Fruit fly (Drosophila melanogaster) whole organism, prepupa: ENCODE data around the gene CG33702.

Source experiments
- Blimp-1 ChIP-seq: fragments of 200-800 bp; sonication (Bioruptor generic); optimal IDR thresholded peaks from 3 replicates; lab custom pipeline; 2017; ENCODE audit warnings: missing biosample characterization, missing genetic modification characterization, mild to moderate bottlenecking, moderate library complexity, missing genetic modification reagents
- CG3919 ChIP-seq: fragments of 200-800 bp; sonication (Bioruptor generic); optimal IDR thresholded peaks from 3 replicates; lab custom pipeline; 2016; ENCODE audit warnings: missing biosample characterization, missing genetic modification characterization
- CG4318 ChIP-seq: fragments of 200-800 bp; sonication (Bioruptor generic); optimal IDR thresholded peaks from 3 replicates; lab custom pipeline; 2017; ENCODE audit warnings: missing biosample characterization, mild to moderate bottlenecking, missing genetic modification characterization
- CG6808 ChIP-seq: fragments of 200-800 bp; sonication (Bioruptor generic); optimal IDR thresholded peaks from 3 replicates; lab custom pipeline; 2017; ENCODE audit warnings: missing biosample characterization, missing genetic modification characterization, mild to moderate bottlenecking, moderate library complexity, missing genetic modification reagents
- CG8319 ChIP-seq: fragments of 200-800 bp; sonication (Bioruptor generic); optimal IDR thresholded peaks from 3 replicates; lab custom pipeline; 2016; ENCODE audit warnings: missing biosample characterization, missing genetic modification characterization
- CG9139 ChIP-seq: fragments of 200-800 bp; sonication (Bioruptor generic); optimal IDR thresholded peaks from 3 replicates; lab custom pipeline; 2017; ENCODE audit warnings: missing biosample characterization, mild to moderate bottlenecking, missing genetic modification characterization
- Hr38 ChIP-seq: sonication (Bioruptor generic); optimal IDR thresholded peaks from 2 replicates; lab custom pipeline; 2016; ENCODE audit warnings: missing biosample characterization, missing genetic modification characterization
- Smox ChIP-seq: fragments of 200-800 bp; sonication (Bioruptor generic); optimal IDR thresholded peaks from 3 replicates; lab custom pipeline; 2016; ENCODE audit warnings: missing biosample characterization, missing genetic modification characterization
- Sox102F ChIP-seq: fragments of 200-800 bp; sonication (Bioruptor generic); optimal IDR thresholded peaks from 2 replicates; lab custom pipeline; 2016; ENCODE audit warnings: missing biosample characterization, mild to moderate bottlenecking, missing genetic modification characterization
- acj6 ChIP-seq: fragments of 200-800 bp; sonication (Bioruptor generic); optimal IDR thresholded peaks from 3 replicates; lab custom pipeline; 2016; ENCODE audit warnings: missing biosample characterization, missing genetic modification characterization
- esn ChIP-seq: fragments of 200-800 bp; sonication (Bioruptor generic); optimal IDR thresholded peaks from 2 replicates; lab custom pipeline; 2016; ENCODE audit warnings: missing biosample characterization, mild to moderate bottlenecking, missing genetic modification characterization, moderate library complexity
- pdm3 ChIP-seq: fragments of 200-800 bp; sonication (Bioruptor generic); optimal IDR thresholded peaks from 3 replicates; lab custom pipeline; 2016; ENCODE audit warnings: missing biosample characterization, missing genetic modification characterization

dm6 chr3L:9476829-9477228 lies 36.4 kb downstream of the CG33702 start, which contains the start of the genes Uch-L5 and Jarid2:
- no peak for TF ChIP-seq pdm3 (GFP tag; lab: Kevin White, UChicago)
- TF ChIP-seq CG4318 = no peak
- peak; percentile 72 for TF ChIP-seq esn
- no peak for TF ChIP-seq Sox102F (GFP tag; lab: Kevin White, UChicago)
- TF ChIP-seq Blimp-1 (GFP tag; lab: Kevin White, UChicago) = no peak
- TF ChIP-seq Hr38 (GFP tag; lab: Kevin White, UChicago) = no peak
- TF ChIP-seq CG3919 (GFP tag; lab: Kevin White, UChicago) = no peak
- TF ChIP-seq CG6808 (GFP tag; lab: Kevin White, UChicago) = no peak
- TF ChIP-seq acj6 (GFP tag; lab: Kevin White, UChicago) = no peak
- no peak for TF ChIP-seq Smox
- TF ChIP-seq CG9139 = no peak
- TF ChIP-seq CG8319 (GFP tag; lab: Kevin White, UChicago) = peak; percentile 9
